In the genomic region with DNA sequence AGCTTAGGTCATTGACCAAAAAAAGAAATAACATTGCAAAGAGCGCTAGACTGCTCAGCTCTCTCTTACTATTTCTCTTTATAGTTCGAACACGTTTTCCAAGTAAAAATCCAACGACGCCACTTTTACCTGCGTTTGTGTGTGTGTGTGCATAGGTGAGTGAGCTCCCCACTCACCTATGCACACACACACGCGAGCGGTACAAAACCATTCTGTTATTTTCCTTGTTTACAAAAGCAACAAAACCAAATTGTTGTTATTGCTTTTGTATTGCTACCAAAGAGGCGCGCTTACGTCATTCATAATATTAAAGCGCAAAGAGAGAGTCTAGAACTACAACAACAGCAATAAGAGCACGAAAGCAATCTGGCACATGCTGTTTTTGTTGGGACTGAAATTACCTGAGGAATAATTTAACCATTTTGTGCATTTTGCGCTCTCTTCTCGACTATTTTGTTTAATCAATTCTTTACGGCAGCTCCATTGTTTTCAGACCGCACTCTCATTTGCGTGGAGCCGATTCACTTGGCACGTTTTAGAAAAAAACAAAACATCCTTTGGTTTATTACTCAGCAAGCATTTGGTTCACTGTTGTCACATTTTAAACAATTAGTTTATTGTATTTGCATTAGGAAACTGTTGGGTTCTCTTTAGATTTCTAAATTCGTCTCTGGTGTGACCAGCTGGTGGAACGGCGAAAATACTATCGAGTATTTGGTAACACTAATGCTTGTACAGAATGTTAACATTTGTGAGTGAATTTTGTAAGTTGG, we compare ENCODE assay signal across 6 fruit fly cellular contexts.
TF ChIP-seq lines count a peak whose summit lies in the region.

raw (minus strand) TSS at position 677 of the 773 bp plus-strand sequence.

- TF ChIP-seq CTCF in whole organism, embryonic (GFP tag; optimal IDR thresholded peaks at IDR 0.05; lab: Kevin White, UChicago): no peak

TF ChIP-seq in whole organism, 6 proteins besides CTCF, POLR2A, EP300 and RAD21:
- TF ChIP-seq EcR (GFP tag; optimal IDR thresholded peaks at IDR 0.05; lab: Kevin White, UChicago) (peak; percentile 20 to 87), CG8478 (optimal IDR thresholded peaks at IDR 0.05; lab: Kevin White, UChicago) (no peak)

TF ChIP-seq in whole organism, adult, 20 proteins besides CTCF, POLR2A, EP300 and RAD21 (continues in another document):
- TF ChIP-seq Hr96 (GFP tag; optimal IDR thresholded peaks at IDR 0.05; lab: Kevin White, UChicago) (no peak), toe (GFP tag; optimal IDR thresholded peaks at IDR 0.05; lab: Kevin White, UChicago) (no peak), Clk (GFP tag; optimal IDR thresholded peaks at IDR 0.05; lab: Kevin White, UChicago) (no peak), pad (GFP tag; optimal IDR thresholded peaks at IDR 0.05; lab: Kevin White, UChicago) (peak; percentile 30), cnc (optimal IDR thresholded peaks at IDR 0.05; lab: Kevin White, UChicago) (no peak), CG12768 (GFP tag; optimal IDR thresholded peaks at IDR 0.05; lab: Kevin White, UChicago) (peak; percentile 55), CG1620 (GFP tag; optimal IDR thresholded peaks at IDR 0.05; lab: Kevin White, UChicago) (no peak), CG11617 (GFP tag; optimal IDR thresholded peaks at IDR 0.05; lab: Kevin White, UChicago) (peak; percentile 26), Crg-1 (GFP tag; optimal IDR thresholded peaks at IDR 0.05; lab: Kevin White, UChicago) (peak; percentile 36), Mnt (GFP tag; optimal IDR thresholded peaks at IDR 0.05; lab: Kevin White, UChicago) (peak; percentile 88), kay (GFP tag; lab: Kevin White, UChicago; ENCODE audit: borderline replicate concordance) (peak; percentile 98), cic (GFP tag; optimal IDR thresholded peaks at IDR 0.05; lab: Kevin White, UChicago) (peak; percentile 85), bab1 (GFP tag; optimal IDR thresholded peaks at IDR 0.05; lab: Kevin White, UChicago) (no peak), CG5204 (GFP tag; optimal IDR thresholded peaks at IDR 0.05; lab: Kevin White, UChicago) (no peak), CG7101 (tag; optimal IDR thresholded peaks at IDR 0.05; lab: Kevin White, UChicago) (no peak), CG33017 (tag; optimal IDR thresholded peaks at IDR 0.05; lab: Kevin White, UChicago) (no peak)

TF ChIP-seq in whole organism, embryonic, 481 proteins besides CTCF, POLR2A, EP300 and RAD21 (continues in another document):
- TF ChIP-seq D (optimal IDR thresholded peaks at IDR 0.05; lab: Kevin White, UChicago): no peak
- TF ChIP-seq D (GFP tag; optimal IDR thresholded peaks at IDR 0.05; lab: Kevin White, UChicago): no peak
- TF ChIP-seq CG17568 (GFP tag; optimal IDR thresholded peaks at IDR 0.05; lab: Kevin White, UChicago): peak; percentile 51
- no peak for TF ChIP-seq CG13424 (tag; optimal IDR thresholded peaks at IDR 0.05; lab: Kevin White, UChicago)
- no peak for TF ChIP-seq CG12155 (GFP tag; optimal IDR thresholded peaks at IDR 0.05; lab: Kevin White, UChicago)
- no peak for TF ChIP-seq salm (tag; optimal IDR thresholded peaks at IDR 0.05; lab: Kevin White, UChicago)
- peak; percentile 50 for TF ChIP-seq CG13624 (GFP tag; optimal IDR thresholded peaks at IDR 0.05; lab: Kevin White, UChicago)
- TF ChIP-seq CG10543 (GFP tag; optimal IDR thresholded peaks at IDR 0.05; lab: Kevin White, UChicago): peak; percentile 60
- TF ChIP-seq CG7963 (GFP tag; IDR thresholded peaks at IDR 0.05; lab: Robert Waterston, UW; ENCODE audit: partially characterized antibody): no peak
- no peak for TF ChIP-seq tio (GFP tag; optimal IDR thresholded peaks at IDR 0.05; lab: Kevin White, UChicago)
- TF ChIP-seq bbx (GFP tag; IDR thresholded peaks at IDR 0.05; lab: Robert Waterston, UW; ENCODE audit: partially characterized antibody): 0 out of 2 replicates have a peak, but pooled peaks have one; percentile 19
- TF ChIP-seq insv (GFP tag; optimal IDR thresholded peaks at IDR 0.05; lab: Kevin White, UChicago): no peak
- peak in 1 of 2 experiments; percentile 79 for TF ChIP-seq eve (GFP tag; optimal IDR thresholded peaks at IDR 0.05; lab: Kevin White, UChicago)
- TF ChIP-seq CG32772 (GFP tag; IDR thresholded peaks at IDR 0.05; lab: Robert Waterston, UW): no peak
- TF ChIP-seq NfI (GFP tag; optimal IDR thresholded peaks at IDR 0.05; lab: Kevin White, UChicago): no peak
- peak; percentile 85 for TF ChIP-seq exex (tag; optimal IDR thresholded peaks at IDR 0.05; lab: Kevin White, UChicago)

TF ChIP-seq in whole organism, prepupa, 60 proteins besides CTCF, POLR2A, EP300 and RAD21 (continues in another document):
- TF ChIP-seq Hr4 (GFP tag; optimal IDR thresholded peaks at IDR 0.05; lab: Kevin White, UChicago): no peak
- no peak for TF ChIP-seq pdm3 (GFP tag; optimal IDR thresholded peaks at IDR 0.05; lab: Kevin White, UChicago)
- no peak for TF ChIP-seq cyc (GFP tag; optimal IDR thresholded peaks at IDR 0.05; lab: Kevin White, UChicago)
- TF ChIP-seq fkh (GFP tag; optimal IDR thresholded peaks at IDR 0.05; lab: Kevin White, UChicago): peak; percentile 95
- TF ChIP-seq CG7368 (GFP tag; optimal IDR thresholded peaks at IDR 0.05; lab: Kevin White, UChicago): no peak
- TF ChIP-seq esn (GFP tag; optimal IDR thresholded peaks at IDR 0.05; lab: Kevin White, UChicago): no peak
- no peak for TF ChIP-seq lz (GFP tag; optimal IDR thresholded peaks at IDR 0.05; lab: Kevin White, UChicago)
- TF ChIP-seq Lpt (GFP tag; optimal IDR thresholded peaks at IDR 0.05; lab: Kevin White, UChicago): peak; percentile 38
- no peak for TF ChIP-seq CG1621 (tag; optimal IDR thresholded peaks at IDR 0.05; lab: Kevin White, UChicago)
- peak; percentile 35; the same call in 1 of the 3 replicates for TF ChIP-seq eg (GFP tag; IDR thresholded peaks at IDR 0.05; lab: Robert Waterston, UW)
- peak; percentile 62 for TF ChIP-seq Eip78C (GFP tag; lab: Kevin White, UChicago)
- no peak for TF ChIP-seq Blimp-1 (GFP tag; optimal IDR thresholded peaks at IDR 0.05; lab: Kevin White, UChicago)
- TF ChIP-seq ss (GFP tag; optimal IDR thresholded peaks at IDR 0.05; lab: Kevin White, UChicago): peak; percentile 30 to 65
- peak; percentile 17 for TF ChIP-seq CG6276 (GFP tag; optimal IDR thresholded peaks at IDR 0.05; lab: Kevin White, UChicago)
- TF ChIP-seq CG32006 (GFP tag; optimal IDR thresholded peaks at IDR 0.05; lab: Kevin White, UChicago): no peak
- no peak for TF ChIP-seq Gug (GFP tag; IDR thresholded peaks at IDR 0.05; lab: Robert Waterston, UW)
- TF ChIP-seq Eip75B (GFP tag; optimal IDR thresholded peaks at IDR 0.05; lab: Kevin White, UChicago): no peak
- TF ChIP-seq CG3919 (GFP tag; optimal IDR thresholded peaks at IDR 0.05; lab: Kevin White, UChicago): no peak

TF ChIP-seq in whole organism, pupa, 21 proteins besides CTCF, POLR2A, EP300 and RAD21:
- TF ChIP-seq gl (tag; optimal IDR thresholded peaks at IDR 0.05; lab: Kevin White, UChicago) (peak; percentile 11), Pif1A (GFP tag; optimal IDR thresholded peaks at IDR 0.05; lab: Kevin White, UChicago) (peak; percentile 35), CG15710 (tag; optimal IDR thresholded peaks at IDR 0.05; lab: Kevin White, UChicago) (no peak), CG13204 (GFP tag; optimal IDR thresholded peaks at IDR 0.05; lab: Kevin White, UChicago) (peak; percentile 18), CG4496 (GFP tag; IDR thresholded peaks at IDR 0.05; lab: Robert Waterston, UW) (0 out of 3 replicates have a peak, but pooled peaks have one; percentile 25), CG34367 (tag; optimal IDR thresholded peaks at IDR 0.05; lab: Kevin White, UChicago) (no peak), CG12605 (GFP tag; IDR thresholded peaks at IDR 0.05; lab: Robert Waterston, UW) (peak; percentile 22; the same call in 1 of the 2 replicates), EcR (GFP tag; optimal IDR thresholded peaks at IDR 0.05; lab: Kevin White, UChicago) (peak; percentile 95), Ets98B (GFP tag; IDR thresholded peaks at IDR 0.05; lab: Robert Waterston, UW) (peak; percentile 34; the same call in 1 of the 2 replicates), Pif1B (GFP tag; optimal IDR thresholded peaks at IDR 0.05; lab: Kevin White, UChicago) (peak; percentile 7), CG9948 (tag; optimal IDR thresholded peaks at IDR 0.05; lab: Kevin White, UChicago) (no peak), CG17806 (tag; optimal IDR thresholded peaks at IDR 0.05; lab: Kevin White, UChicago) (no peak), fd96Ca (GFP tag; IDR thresholded peaks at IDR 0.05; lab: Robert Waterston, UW) (no peak), CG8301 (tag; optimal IDR thresholded peaks at IDR 0.05; lab: Kevin White, UChicago) (no peak), D1 (tag; optimal IDR thresholded peaks at IDR 0.05; lab: Kevin White, UChicago) (no peak)
TF ChIP-seq in whole organism, pupa: peak in this region for 8.

TF ChIP-seq in whole organism, wandering third instar larva, 38 proteins besides CTCF, POLR2A, EP300 and RAD21:
- TF ChIP-seq Dif (GFP tag; optimal IDR thresholded peaks at IDR 0.05; lab: Kevin White, UChicago; ENCODE audit: partially characterized antibody) (peak; percentile 31), rgr (GFP tag; optimal IDR thresholded peaks at IDR 0.05; lab: Kevin White, UChicago) (peak; percentile 7), dl (GFP tag; optimal IDR thresholded peaks at IDR 0.05; lab: Kevin White, UChicago; ENCODE audit: insufficient read depth in 1 of 2, partially characterized antibody in 2 of 2) (peak in 1 of 2 experiments; percentile 51), HLH106 (tag; optimal IDR thresholded peaks at IDR 0.05; lab: Kevin White, UChicago) (no peak), sv (GFP tag; optimal IDR thresholded peaks at IDR 0.05; lab: Kevin White, UChicago) (no peak), Rel (GFP tag; optimal IDR thresholded peaks at IDR 0.05; lab: Kevin White, UChicago) (no peak), Rel (tag; optimal IDR thresholded peaks at IDR 0.05; lab: Kevin White, UChicago) (peak; percentile 9), sage (GFP tag; optimal IDR thresholded peaks at IDR 0.05; lab: Kevin White, UChicago) (peak; percentile 21), CrebA (GFP tag; optimal IDR thresholded peaks at IDR 0.05; lab: Kevin White, UChicago; ENCODE audit: borderline replicate concordance) (peak; percentile 52)
TF ChIP-seq in whole organism, wandering third instar larva: peak in this region for 6.
